Worm (Caenorhabditis elegans): ENCODE results near the gene epic-1.

DNA sequence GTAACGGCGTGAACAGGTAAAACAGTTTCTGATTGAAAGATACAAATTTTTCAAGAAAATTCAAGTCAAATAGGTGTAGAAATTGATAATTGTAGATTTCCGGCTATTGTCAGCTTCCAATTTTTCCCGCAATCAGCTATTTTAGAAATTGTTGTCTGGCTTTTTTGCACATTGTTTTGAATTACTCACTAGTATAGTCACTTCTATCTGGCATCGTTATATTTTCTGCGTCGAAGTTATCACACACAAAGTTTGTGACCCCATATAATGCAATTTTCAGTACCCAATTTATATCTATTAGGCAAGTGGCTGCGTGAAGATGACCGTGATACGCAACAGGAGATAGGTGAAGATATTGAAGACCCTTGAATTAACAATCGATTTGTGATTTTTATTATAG lies 36.5 kb downstream of the epic-1 start:
- TF ChIP-seq ztf-11 (tag; optimal IDR thresholded peaks at IDR 0.05) (no peak), nhr-2 (tag; optimal IDR thresholded peaks at IDR 0.05) (no peak), nhr-237 (tag; optimal IDR thresholded peaks at IDR 0.05) (no peak), lin-32 (GFP tag; optimal IDR thresholded peaks at IDR 0.05) (no peak), blmp-1 (tag; optimal IDR thresholded peaks at IDR 0.05) (no peak), ceh-39 (tag; optimal IDR thresholded peaks at IDR 0.05) (no peak), mep-1 (tag; optimal IDR thresholded peaks at IDR 0.05) (no peak), M03D4.4 (tag; optimal IDR thresholded peaks at IDR 0.05) (no peak), unc-39 (tag; optimal IDR thresholded peaks at IDR 0.05) (no peak), unc-62 (GFP tag; optimal IDR thresholded peaks at IDR 0.05) (no peak)

All from whole organism, mixed stage, embryonic.